Worm (Caenorhabditis elegans) whole organism, L1 larva: ENCODE measurements around the gene F09F9.3.

ENCODE experiments used
- C34B4.2 ChIP-seq: sonication (generic microtip); optimal IDR thresholded peaks from 2 replicates; lab custom pipeline; 2017; ENCODE audit warnings: mild to moderate bottlenecking, missing genetic modification characterization, missing compliant biosample characterization
- F16B12.6 ChIP-seq: fragments of 150-350 bp; optimal IDR thresholded peaks from 2 replicates; lab custom pipeline; 2014; ENCODE audit warnings: missing biosample characterization, missing genetic modification characterization
- Y116A8C.19 ChIP-seq: sonication (generic microtip); optimal IDR thresholded peaks from 2 replicates; lab custom pipeline; 2016; ENCODE audit warnings: missing compliant biosample characterization, missing genetic modification characterization, borderline replicate concordance
- aha-1 ChIP-seq: fragments of 150-350 bp; optimal IDR thresholded peaks from 2 replicates; lab custom pipeline; 2014; ENCODE audit warnings: missing biosample characterization, missing genetic modification characterization
- aly-2 ChIP-seq: fragments of 150-350 bp; optimal IDR thresholded peaks from 2 replicates; lab custom pipeline; 2014; ENCODE audit warnings: missing biosample characterization, missing genetic modification characterization
- blmp-1 ChIP-seq: fragments of 150-350 bp; optimal IDR thresholded peaks from 2 replicates; lab custom pipeline; 2014; ENCODE audit warnings: missing biosample characterization, missing genetic modification characterization
- dpl-1 ChIP-seq, 3 experiments: fragments of 150-350 bp in 2 of 3; sonication (generic microtip) in 1 of 3; optimal IDR thresholded peaks; 2 replicates each; lab custom pipeline; 2014 to 2017; ENCODE audit warnings: missing biosample characterization in 3 of 3, missing genetic modification characterization in 3 of 3, missing genetic modification reagents in 3 of 3
- egl-13 ChIP-seq: sonication (generic microtip); optimal IDR thresholded peaks from 2 replicates; lab custom pipeline; 2016; ENCODE audit warnings: missing genotype, missing genetic modification reagents, missing genetic modification characterization, missing compliant biosample characterization
- elt-2 ChIP-seq: sonication (generic microtip); optimal IDR thresholded peaks from 2 replicates; lab custom pipeline; 2016; ENCODE audit warnings: missing genetic modification characterization, mild to moderate bottlenecking, inconsistent platforms, missing compliant biosample characterization, missing genetic modification reagents
- fkh-10 ChIP-seq: sonication (generic microtip); optimal IDR thresholded peaks from 2 replicates; lab custom pipeline; 2017; ENCODE audit warnings: missing biosample characterization, missing genetic modification reagents, missing genetic modification characterization
- fkh-8 ChIP-seq: sonication (generic microtip); optimal IDR thresholded peaks from 2 replicates; lab custom pipeline; 2016; ENCODE audit warnings: mild to moderate bottlenecking, missing genetic modification characterization, missing compliant biosample characterization
- irx-1 ChIP-seq: sonication (generic microtip); optimal IDR thresholded peaks from 2 replicates; lab custom pipeline; 2016; ENCODE audit warnings: missing genetic modification characterization, missing compliant biosample characterization
- isw-1 ChIP-seq: fragments of 200-800 bp; sonication (Bioruptor generic); IDR thresholded peaks from 2 replicates; pipeline ENCODE4 v1.3.6; 2022; ENCODE audit warnings: missing genetic modification characterization, missing compliant biosample characterization
- jun-1 ChIP-seq: fragments of 150-350 bp; optimal IDR thresholded peaks from 2 replicates; lab custom pipeline; 2014; ENCODE audit warnings: missing biosample characterization, missing genetic modification reagents, missing genetic modification characterization
- lin-13 ChIP-seq: fragments of 150-350 bp; optimal IDR thresholded peaks from 2 replicates; lab custom pipeline; 2014; ENCODE audit warnings: missing biosample characterization, missing genetic modification reagents, missing genetic modification characterization
- lin-14 ChIP-seq: fragments of 200-800 bp; sonication (Bioruptor generic); optimal IDR thresholded peaks from 2 replicates; lab custom pipeline; 2018; ENCODE audit warnings: mild to moderate bottlenecking, missing genetic modification characterization, moderate library complexity, missing compliant biosample characterization
- lin-35 ChIP-seq, 2 experiments: fragments of 150-350 bp; optimal IDR thresholded peaks; 2 replicates each; lab custom pipeline; 2014; ENCODE audit warnings: missing biosample characterization in 2 of 2, missing genetic modification characterization in 2 of 2, missing genetic modification reagents in 2 of 2
- mab-9 ChIP-seq: fragments of 200-800 bp; sonication (Bioruptor generic); IDR thresholded peaks from 2 replicates; pipeline ENCODE4 v1.3.6; 2022; ENCODE audit warnings: missing genetic modification reagents, missing genetic modification characterization, missing compliant biosample characterization
- mdl-1 ChIP-seq, 2 experiments: fragments of 150-350 bp; optimal IDR thresholded peaks; 2 replicates each; lab custom pipeline; 2014 to 2017; ENCODE audit warnings: missing biosample characterization in 2 of 2, missing genetic modification characterization in 2 of 2, inconsistent platforms in 1 of 2
- mef-2 ChIP-seq: fragments of 150-350 bp; optimal IDR thresholded peaks from 2 replicates; lab custom pipeline; 2014; ENCODE audit warnings: missing biosample characterization, missing genetic modification characterization
- nhr-237 ChIP-seq: fragments of 150-350 bp; optimal IDR thresholded peaks from 2 replicates; lab custom pipeline; 2014; ENCODE audit warnings: missing biosample characterization, missing genetic modification characterization
- nhr-77 ChIP-seq: fragments of 150-350 bp; optimal IDR thresholded peaks from 2 replicates; lab custom pipeline; 2014; ENCODE audit warnings: missing biosample characterization, missing genetic modification characterization
- nhr-85 ChIP-seq: sonication (generic microtip); peaks from one replicate; lab custom pipeline; 2016; ENCODE audit warnings: missing genetic modification characterization, inconsistent platforms, missing compliant biosample characterization
- nhr-90 ChIP-seq: sonication (generic microtip); optimal IDR thresholded peaks from 2 replicates; lab custom pipeline; 2016; ENCODE audit warnings: mild to moderate bottlenecking, missing genetic modification characterization, missing compliant biosample characterization; ENCODE audit not compliant: poor library complexity
- pqm-1 ChIP-seq: sonication (generic microtip); optimal IDR thresholded peaks from 3 replicates; lab custom pipeline; 2017; ENCODE audit warnings: missing biosample characterization, missing genetic modification characterization
- rnt-1 ChIP-seq: sonication (generic microtip); optimal IDR thresholded peaks from 2 replicates; lab custom pipeline; 2016; ENCODE audit warnings: mild to moderate bottlenecking, missing genetic modification characterization, moderate library complexity, missing compliant biosample characterization
- snpc-4 ChIP-seq: fragments of 150-350 bp; optimal IDR thresholded peaks from 2 replicates; lab custom pipeline; 2014; ENCODE audit warnings: missing biosample characterization, missing genetic modification characterization
- sox-4 ChIP-seq: sonication (generic microtip); optimal IDR thresholded peaks from 2 replicates; lab custom pipeline; 2016; ENCODE audit warnings: missing genetic modification characterization, missing compliant biosample characterization
- sptf-1 ChIP-seq: fragments of 150-350 bp; optimal IDR thresholded peaks from 2 replicates; lab custom pipeline; 2014; ENCODE audit warnings: missing biosample characterization, missing genetic modification characterization
- sup-37 ChIP-seq: fragments of 200-800 bp; sonication (Bioruptor generic); optimal IDR thresholded peaks from 2 replicates; lab custom pipeline; 2018; ENCODE audit warnings: mild to moderate bottlenecking, missing genetic modification characterization, missing compliant biosample characterization
- swsn-7 ChIP-seq: sonication (generic microtip); optimal IDR thresholded peaks from 2 replicates; lab custom pipeline; 2016; ENCODE audit warnings: missing genetic modification characterization, missing compliant biosample characterization
- unc-30 ChIP-seq: sonication (generic microtip); optimal IDR thresholded peaks from 2 replicates; lab custom pipeline; 2017; ENCODE audit warnings: missing biosample characterization, missing genetic modification characterization
- unc-62 ChIP-seq: fragments of 150-350 bp; optimal IDR thresholded peaks from 2 replicates; lab custom pipeline; 2014; ENCODE audit warnings: missing biosample characterization, missing genetic modification reagents, missing genetic modification characterization
- unc-86 ChIP-seq: sonication (generic microtip); optimal IDR thresholded peaks from 2 replicates; lab custom pipeline; 2016; ENCODE audit warnings: missing genetic modification characterization, missing compliant biosample characterization
- vab-15 ChIP-seq: sonication (generic microtip); optimal IDR thresholded peaks from 2 replicates; lab custom pipeline; 2017; ENCODE audit warnings: missing genotype, mild to moderate bottlenecking, missing genetic modification characterization, missing compliant biosample characterization
- zag-1 ChIP-seq: fragments of 150-350 bp; optimal IDR thresholded peaks from 2 replicates; lab custom pipeline; 2014; ENCODE audit warnings: missing biosample characterization, missing genetic modification characterization
- zip-4 ChIP-seq: fragments of 200-800 bp; sonication (Bioruptor generic); optimal IDR thresholded peaks from 2 replicates; lab custom pipeline; 2018; ENCODE audit warnings: mild to moderate bottlenecking, missing genetic modification characterization, moderate library complexity, missing compliant biosample characterization
- ztf-11 ChIP-seq, 2 experiments: sonication (generic microtip); optimal IDR thresholded peaks; 2 replicates each; lab custom pipeline; 2016 to 2017; ENCODE audit warnings: missing genetic modification characterization in 2 of 2, missing biosample characterization in 1 of 2, missing compliant biosample characterization in 1 of 2
- ztf-4 ChIP-seq: fragments of 150-350 bp; optimal IDR thresholded peaks from 2 replicates; lab custom pipeline; 2014; ENCODE audit warnings: missing biosample characterization, missing genetic modification characterization

The F09F9.3 gene

DNA sequence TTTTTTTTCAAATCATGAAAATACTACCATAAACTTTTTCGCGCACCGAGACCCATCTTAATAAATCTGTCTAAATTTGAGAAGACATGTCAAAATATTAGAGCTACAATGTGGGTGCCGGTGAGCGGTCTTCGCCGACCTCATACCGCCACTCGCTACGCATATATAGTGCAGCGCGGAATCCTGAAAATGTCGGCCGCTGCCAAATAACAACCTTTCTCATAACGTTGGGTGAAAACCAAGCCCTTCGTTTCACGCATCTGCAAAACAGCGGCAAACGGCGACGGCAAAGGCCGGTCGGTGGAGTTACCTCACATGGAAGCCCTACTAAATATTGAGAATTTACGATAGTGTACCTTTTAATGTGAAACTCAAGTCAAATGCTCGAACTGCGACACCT lies 17.8 kb downstream of the F09F9.3 start:
- TF ChIP-seq isw-1 (GFP tag; lab: Robert Waterston, UW) (no peak), snpc-4 (tag; lab: Kevin White, UChicago) (peak; percentile 88), sox-4 (tag; lab: Kevin White, UChicago) (no peak), elt-2 (tag; lab: Kevin White, UChicago) (no peak), sptf-1 (tag; lab: Kevin White, UChicago) (no peak), fkh-8 (tag; lab: Kevin White, UChicago) (no peak), nhr-85 (tag; lab: Kevin White, UChicago) (peak; percentile 16), lin-13 (no peak), nhr-77 (tag; lab: Kevin White, UChicago) (no peak), vab-15 (tag; lab: Kevin White, UChicago) (no peak), lin-35 (GFP tag; optimal IDR thresholded peaks at IDR 0.05; lab: Kevin White, UChicago) (no peak), aly-2 (tag; lab: Kevin White, UChicago) (no peak)

DNA sequence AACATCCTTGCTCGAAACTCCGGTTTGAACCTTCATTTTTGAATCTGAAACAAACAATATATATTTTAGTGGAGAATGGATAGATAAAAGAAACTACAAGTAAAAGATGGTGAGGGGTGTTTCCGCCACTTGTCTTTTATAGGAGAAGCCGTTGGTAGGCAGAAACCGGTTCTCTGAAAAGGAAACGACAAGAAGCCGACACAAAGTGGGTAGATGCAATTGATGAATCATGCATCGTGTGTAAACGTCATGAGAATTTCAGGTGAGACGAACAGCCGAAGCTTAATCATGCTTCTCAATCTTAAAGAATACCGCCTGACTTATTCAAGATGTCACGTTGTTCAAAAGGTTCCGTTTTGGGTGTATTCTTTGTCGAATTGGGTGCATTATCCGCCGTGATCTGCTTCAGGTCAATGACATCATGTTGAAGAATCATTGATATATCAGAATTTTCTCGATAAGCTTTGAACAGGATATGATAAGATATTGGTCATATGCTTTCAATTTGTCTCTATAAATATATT lies 18.7 kb downstream of the F09F9.3 start, which contains the start of gene R02E4.3:
TSS of gene R02E4.3 (minus strand) at position 51 of the 524 bp plus-strand sequence.
- peak; percentile 25 for TF ChIP-seq blmp-1 (tag; lab: Kevin White, UChicago)
- TF ChIP-seq unc-86: no peak
- peak; percentile 3 for TF ChIP-seq ztf-4 (tag; lab: Kevin White, UChicago)
- TF ChIP-seq jun-1 (tag; lab: Kevin White, UChicago): peak; percentile 21

DNA sequence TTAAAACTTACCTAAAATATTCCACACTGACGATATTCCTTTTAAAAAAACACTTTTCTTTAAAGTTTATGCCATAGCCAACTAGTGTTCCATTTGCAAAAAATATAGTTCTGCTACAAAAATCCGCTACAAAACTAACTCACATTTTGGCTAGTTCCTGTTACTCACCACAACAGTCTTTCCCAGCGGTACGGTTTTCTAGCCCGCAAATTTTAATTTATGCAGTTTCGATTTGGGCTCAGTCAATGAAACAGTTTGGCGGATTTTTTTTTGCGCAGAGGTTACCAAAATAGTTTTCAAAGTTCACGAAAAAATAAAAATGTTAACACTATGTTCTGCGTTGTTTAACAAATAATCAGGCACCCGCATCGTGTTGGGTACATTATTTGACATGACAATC lies 19.6 kb downstream of the F09F9.3 start:
- TF ChIP-seq pqm-1 (no peak), irx-1 (tag; lab: Kevin White, UChicago) (no peak)

DNA sequence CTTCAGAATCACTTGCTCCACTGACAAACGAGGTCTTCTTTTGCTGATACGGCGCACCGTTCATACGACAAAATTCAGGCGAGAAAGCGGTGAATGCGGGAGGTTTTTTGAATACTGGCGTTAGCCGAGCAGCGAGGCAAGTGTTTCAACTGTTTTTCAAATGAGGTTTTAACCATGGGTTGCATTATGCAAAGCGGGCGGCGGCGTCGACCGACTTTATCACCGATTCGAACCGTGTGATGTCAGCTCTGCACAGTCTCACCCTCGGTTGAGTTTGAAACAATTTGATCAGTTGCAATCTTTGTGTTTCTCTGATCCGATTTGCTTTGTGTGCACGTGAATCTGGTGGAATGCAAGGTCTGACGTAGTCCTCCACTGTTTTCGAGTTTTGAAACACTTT lies 20.4 kb downstream of the F09F9.3 start, which contains the start of gene clh-4:
TSS of gene clh-4 (minus strand) at position 101 of the 400 bp plus-strand sequence.
- no peak for TF ChIP-seq egl-13 (tag; lab: Kevin White, UChicago)
- TF ChIP-seq nhr-90 (tag; lab: Kevin White, UChicago): no peak
- no peak for TF ChIP-seq F16B12.6 (tag; lab: Kevin White, UChicago)
- TF ChIP-seq dpl-1 (GFP tag; optimal IDR thresholded peaks at IDR 0.05; lab: Kevin White, UChicago): no peak
- TF ChIP-seq mef-2 (tag; lab: Kevin White, UChicago): no peak
- no peak for TF ChIP-seq snpc-4 (tag; lab: Kevin White, UChicago)
- TF ChIP-seq Y116A8C.19 (tag; lab: Kevin White, UChicago): no peak
- no peak for TF ChIP-seq swsn-7
- TF ChIP-seq jun-1 (tag; lab: Kevin White, UChicago): no peak
- TF ChIP-seq zip-4 (GFP tag; lab: Kevin White, UChicago): no peak
- TF ChIP-seq zag-1 (tag; lab: Kevin White, UChicago): no peak
- no peak for TF ChIP-seq C34B4.2 (tag; lab: Kevin White, UChicago)

DNA sequence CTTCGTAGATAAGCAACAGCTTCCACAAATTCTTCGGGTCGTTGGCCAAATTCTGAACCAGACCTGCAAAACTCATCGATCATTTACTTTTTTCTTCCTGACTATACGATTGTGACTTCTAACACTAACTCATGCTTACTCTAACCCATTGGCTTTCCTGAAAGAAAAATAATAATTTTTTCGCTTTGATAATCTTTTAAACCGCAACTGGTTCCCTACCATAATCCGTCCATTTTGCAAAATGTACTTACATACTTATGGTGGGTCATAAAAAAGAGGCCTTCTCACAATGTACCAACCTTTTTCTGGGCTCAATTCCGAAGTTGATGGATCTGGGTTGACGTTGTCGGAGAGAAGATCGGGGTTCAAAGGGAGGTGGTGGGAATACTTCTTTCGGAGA lies 25.9 kb downstream of the F09F9.3 start:
- TF ChIP-seq sup-37 (no peak), fkh-10 (GFP tag; lab: Kevin White, UChicago) (no peak), unc-30 (tag; lab: Kevin White, UChicago) (peak; percentile 21), aha-1 (tag; lab: Kevin White, UChicago) (no peak), unc-62 (GFP tag; lab: Kevin White, UChicago) (no peak), mdl-1 (tag; optimal IDR thresholded peaks at IDR 0.05; lab: Kevin White, UChicago) (no peak), nhr-237 (tag; lab: Kevin White, UChicago) (no peak), mab-9 (peak; percentile 51; the same call in 1 of the 2 replicates), ztf-11 (tag; optimal IDR thresholded peaks at IDR 0.05; lab: Kevin White, UChicago) (no peak), rnt-1 (tag; lab: Kevin White, UChicago) (no peak), lin-14 (no peak), egl-13 (tag; lab: Kevin White, UChicago) (no peak), sptf-1 (tag; lab: Kevin White, UChicago) (no peak), aly-2 (tag; lab: Kevin White, UChicago) (no peak)
